Worm (Caenorhabditis elegans) whole organism, L4/young adult: ENCODE measurements around the gene Y44A6C.2.
A peak's percentile ranks its signal among the peaks of the same experiment; 100 is the strongest.

ENCODE experiments used
- W03F9.2 ChIP-seq: fragments of 150-350 bp; optimal IDR thresholded peaks from 2 replicates; lab custom pipeline; 2014; ENCODE audit warnings: missing biosample characterization, missing genetic modification characterization
- dao-5 ChIP-seq: sonication (generic microtip); optimal IDR thresholded peaks from 2 replicates; lab custom pipeline; 2016; ENCODE audit warnings: missing genotype, missing genetic modification characterization, moderate library complexity, missing compliant biosample characterization
- him-1 ChIP-seq: sonication (generic microtip); optimal IDR thresholded peaks from 2 replicates; lab custom pipeline; 2016; ENCODE audit warnings: missing genotype, missing genetic modification reagents, missing genetic modification characterization, missing compliant biosample characterization

The Y44A6C.2 gene

DNA sequence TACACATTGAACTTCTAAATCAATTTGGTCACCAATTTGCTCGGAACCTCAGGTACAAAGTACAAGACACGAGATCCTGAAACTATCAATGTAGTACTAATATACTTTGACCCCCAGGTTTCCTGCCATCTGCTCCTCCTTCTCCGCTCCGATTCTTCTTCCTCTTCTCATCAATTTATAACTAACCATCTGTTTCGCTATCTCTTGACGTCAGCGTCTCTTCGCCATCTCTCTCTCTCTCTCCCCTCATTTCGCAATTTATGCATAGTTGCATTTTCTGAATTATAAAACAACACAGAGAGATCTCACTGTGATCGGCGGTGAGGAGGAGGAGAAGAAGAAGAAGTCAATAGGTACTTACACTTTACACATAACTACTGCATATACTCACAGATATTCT, 10.3 kb upstream of the Y44A6C.2 start:
- no peak for TF ChIP-seq W03F9.2 (tag; lab: Kevin White, UChicago)
- no peak for TF ChIP-seq him-1 (tag; lab: Kevin White, UChicago)
- TF ChIP-seq dao-5: no peak

- no peak for TF ChIP-seq dao-5
- no peak for TF ChIP-seq W03F9.2 (tag; lab: Kevin White, UChicago)
- no peak for TF ChIP-seq him-1 (tag; lab: Kevin White, UChicago)
These were observed 9.6 kb upstream of the Y44A6C.2 start for ce11 chrV:20712318-20712993.

ce11 chrV:20712994-20713326, 9.1 kb upstream of the Y44A6C.2 start:
- peak; percentile 6 for TF ChIP-seq W03F9.2 (tag; lab: Kevin White, UChicago)
- no peak for TF ChIP-seq him-1 (tag; lab: Kevin White, UChicago)

DNA sequence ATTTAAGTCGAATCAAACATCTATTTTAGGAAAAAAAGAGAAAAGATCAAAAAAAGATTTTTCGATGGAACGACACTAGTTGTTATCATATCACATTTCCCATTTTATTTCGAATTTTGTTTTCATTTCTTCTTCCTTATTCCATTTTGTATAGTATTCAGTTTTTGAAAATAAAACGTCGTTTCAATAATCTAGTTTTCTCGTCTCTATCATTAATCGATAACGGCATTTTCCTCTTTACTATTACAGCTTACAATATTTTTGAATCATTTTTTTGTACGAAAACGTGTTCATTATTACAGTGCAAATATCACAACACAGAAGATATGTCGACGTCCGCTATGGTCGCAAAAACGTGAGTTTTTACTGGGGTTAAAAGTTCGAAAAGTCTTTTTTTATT, 8.4 kb upstream of the Y44A6C.2 start, which contains the start of gene Y44A6C.1:
Y44A6C.1 (plus strand) TSS at position 301 of the 400 bp plus-strand sequence.
- no peak for TF ChIP-seq W03F9.2 (tag; lab: Kevin White, UChicago)
- no peak for TF ChIP-seq dao-5
- TF ChIP-seq him-1 (tag; lab: Kevin White, UChicago): no peak

ce11 chrV:20714503-20714902, 7.5 kb upstream of the Y44A6C.2 start:
- TF ChIP-seq dao-5: no peak
- TF ChIP-seq him-1 (tag; lab: Kevin White, UChicago): no peak
- TF ChIP-seq W03F9.2 (tag; lab: Kevin White, UChicago): no peak

- no peak for TF ChIP-seq dao-5
- TF ChIP-seq him-1 (tag; lab: Kevin White, UChicago): no peak
- no peak for TF ChIP-seq W03F9.2 (tag; lab: Kevin White, UChicago)
These were observed 5.8 kb upstream of the Y44A6C.2 start for ce11 chrV:20716267-20716666.

- TF ChIP-seq W03F9.2 (tag; lab: Kevin White, UChicago) (no peak), him-1 (tag; lab: Kevin White, UChicago) (no peak), dao-5 (no peak)
These were observed 5.1 kb upstream of the Y44A6C.2 start for ce11 chrV:20716830-20717441.

DNA sequence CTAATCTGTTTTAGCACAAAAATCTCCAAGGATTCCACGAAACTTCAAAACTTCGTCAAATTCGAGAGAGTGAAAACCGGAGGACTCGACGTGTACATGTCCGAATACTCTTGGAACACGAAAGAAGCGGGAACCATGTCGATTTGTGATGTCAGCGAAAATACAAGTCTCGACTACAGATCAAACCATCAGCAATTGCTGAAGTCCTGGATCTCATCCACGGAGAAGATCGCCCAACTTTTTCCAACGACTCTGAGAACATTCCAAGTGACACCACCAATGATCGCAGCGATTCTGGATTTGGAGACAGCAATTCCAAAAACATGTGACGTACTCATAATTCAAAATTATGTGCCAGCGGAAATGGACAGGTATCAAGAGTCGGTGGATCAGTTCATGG, 413 bp downstream of the Y44A6C.2 start:
- TF ChIP-seq him-1 (tag; lab: Kevin White, UChicago) (no peak), dao-5 (no peak), W03F9.2 (tag; lab: Kevin White, UChicago) (no peak)

DNA sequence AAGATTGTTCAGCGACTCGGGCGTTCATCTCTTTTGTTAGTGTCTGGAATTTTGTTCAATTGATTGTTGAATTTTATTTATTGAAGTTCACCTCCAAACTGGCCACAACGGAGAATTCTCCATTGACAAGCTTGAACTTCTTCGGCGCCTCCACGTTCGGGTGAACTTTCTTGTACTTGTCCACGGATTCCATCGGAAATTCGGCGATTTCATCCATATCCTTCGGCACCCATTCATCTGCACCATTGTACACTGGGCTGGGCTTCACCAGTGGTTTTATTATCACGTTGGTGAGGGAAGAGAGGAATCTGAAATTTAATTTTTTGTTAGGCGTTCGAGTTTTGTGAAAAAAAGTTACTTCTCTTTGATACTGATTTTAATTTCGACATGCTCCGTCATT, 5.4 kb downstream of the Y44A6C.2 start:
- no peak for TF ChIP-seq W03F9.2 (tag; lab: Kevin White, UChicago)
- no peak for TF ChIP-seq him-1 (tag; lab: Kevin White, UChicago)
- no peak for TF ChIP-seq dao-5

DNA sequence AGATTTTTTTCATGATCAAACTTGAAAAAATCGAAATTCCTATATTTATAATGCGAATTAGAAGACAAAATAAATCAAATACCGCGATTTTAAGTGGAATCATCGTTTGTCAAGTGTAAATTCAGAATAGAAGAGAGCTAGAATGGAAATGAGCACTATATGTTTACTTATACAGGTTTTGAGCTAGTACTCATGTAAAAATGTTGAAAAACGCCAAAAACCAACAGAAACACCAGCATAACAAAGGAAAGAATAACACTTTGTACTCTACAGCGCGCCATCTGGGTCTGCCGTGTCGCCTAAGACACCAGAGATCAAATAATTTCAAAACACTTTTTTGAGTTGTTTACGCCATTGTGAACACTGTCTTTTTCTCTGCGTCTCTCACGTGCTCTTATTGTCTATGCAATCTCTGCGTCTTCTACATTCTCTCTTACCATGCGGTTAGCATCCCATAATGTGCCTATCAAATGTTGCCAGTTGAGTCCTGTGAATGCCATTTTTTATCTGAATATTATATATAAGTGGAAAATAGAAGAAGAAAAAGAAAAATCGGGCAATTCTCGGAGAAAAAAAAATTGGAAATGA, 6.8 kb downstream of the Y44A6C.2 start, which contains the start of gene ipla-3:
ipla-3 (minus strand) TSS at position 510 of the 588 bp plus-strand sequence.
- TF ChIP-seq dao-5 (no peak), W03F9.2 (tag; lab: Kevin White, UChicago) (peak; percentile 44), him-1 (tag; lab: Kevin White, UChicago) (no peak)

DNA sequence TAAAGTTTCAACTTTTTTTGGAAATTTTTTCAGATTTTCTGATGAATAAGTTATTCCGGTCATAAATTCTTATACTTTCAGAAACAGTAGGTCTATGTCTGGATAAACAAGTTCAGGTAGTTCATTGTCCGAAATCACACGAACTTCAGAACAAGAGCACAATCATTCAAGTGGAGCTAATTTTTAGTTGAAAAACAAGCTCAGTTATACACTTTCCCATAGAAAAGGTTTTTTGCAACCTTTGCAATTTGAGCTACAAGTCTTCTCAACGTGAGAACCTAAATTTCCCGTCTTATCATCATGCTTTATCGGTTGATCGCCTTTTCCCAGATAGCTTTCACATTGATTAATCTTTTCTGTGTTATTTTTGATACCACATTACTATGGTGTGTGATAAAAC, 9.8 kb downstream of the Y44A6C.2 start, which contains the start of gene srxa-1:
srxa-1 (plus strand) TSS at position 301 of the 400 bp plus-strand sequence.
- no peak for TF ChIP-seq W03F9.2 (tag; lab: Kevin White, UChicago)
- no peak for TF ChIP-seq him-1 (tag; lab: Kevin White, UChicago)
- TF ChIP-seq dao-5: no peak

DNA sequence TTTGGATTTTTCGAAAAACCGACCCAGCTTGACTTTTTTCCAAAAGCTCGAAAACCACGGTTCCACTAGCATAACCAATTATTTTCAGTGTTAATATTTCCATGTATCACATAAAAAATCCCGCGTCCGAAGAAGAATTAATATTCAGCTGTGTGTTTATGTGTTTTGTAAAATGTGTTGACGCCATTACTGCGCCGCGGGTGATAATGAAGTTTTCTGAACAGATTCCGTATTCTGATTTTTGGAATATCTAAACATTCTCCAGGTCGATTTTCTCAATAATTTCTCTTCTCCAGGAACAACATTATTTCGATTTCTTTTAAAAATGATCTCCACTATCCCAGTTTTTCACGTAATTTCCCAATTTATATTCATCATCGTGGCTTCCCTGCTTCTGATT, 12.6 kb downstream of the Y44A6C.2 start, which contains the start of gene srxa-6:
srxa-6 (plus strand) TSS at position 301 of the 400 bp plus-strand sequence.
- TF ChIP-seq him-1 (tag; lab: Kevin White, UChicago) (no peak), W03F9.2 (tag; lab: Kevin White, UChicago) (no peak), dao-5 (no peak)

DNA sequence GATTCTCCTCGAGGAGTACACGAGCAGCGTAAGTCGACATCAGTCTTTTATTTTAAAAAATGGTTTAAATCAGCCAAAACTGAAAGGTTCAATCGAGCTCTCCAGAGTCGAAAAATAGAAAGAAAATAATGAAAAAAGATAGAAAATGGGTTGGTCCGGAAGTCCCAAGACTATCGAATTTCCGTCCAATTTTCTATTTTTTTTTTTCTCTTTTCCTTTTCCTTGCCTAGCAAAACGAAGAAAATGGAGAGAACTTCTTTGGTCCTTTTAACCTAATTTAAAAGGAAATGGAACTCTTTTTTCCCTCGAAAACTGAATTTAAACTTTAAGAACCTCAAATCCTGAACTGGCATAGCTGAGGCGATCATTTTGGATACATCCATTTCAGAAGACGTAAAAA, 17.4 kb downstream of the Y44A6C.2 start:
- TF ChIP-seq him-1 (tag; lab: Kevin White, UChicago) (no peak), dao-5 (no peak), W03F9.2 (tag; lab: Kevin White, UChicago) (no peak)

- TF ChIP-seq W03F9.2 (tag; lab: Kevin White, UChicago): no peak
- no peak for TF ChIP-seq dao-5
- TF ChIP-seq him-1 (tag; lab: Kevin White, UChicago): no peak
These were observed 22.3 kb downstream of the Y44A6C.2 start, which contains the start of gene dnj-25 for ce11 chrV:20744290-20744837. Gene dnj-25 (minus strand): TSS chrV:20744346.
